Worm (Caenorhabditis elegans) whole organism, early embryonic: ENCODE measurements around the gene math-1.

Source experiments
- B0310.2 ChIP-seq: sonication (generic microtip); optimal IDR thresholded peaks from 2 replicates; lab custom pipeline; 2016; ENCODE audit warnings: mild to moderate bottlenecking, missing genetic modification characterization, missing compliant biosample characterization
- hmbx-1 ChIP-seq: sonication (generic microtip); optimal IDR thresholded peaks from 2 replicates; lab custom pipeline; 2016; ENCODE audit warnings: mild to moderate bottlenecking, missing genetic modification characterization, missing compliant biosample characterization

DNA sequence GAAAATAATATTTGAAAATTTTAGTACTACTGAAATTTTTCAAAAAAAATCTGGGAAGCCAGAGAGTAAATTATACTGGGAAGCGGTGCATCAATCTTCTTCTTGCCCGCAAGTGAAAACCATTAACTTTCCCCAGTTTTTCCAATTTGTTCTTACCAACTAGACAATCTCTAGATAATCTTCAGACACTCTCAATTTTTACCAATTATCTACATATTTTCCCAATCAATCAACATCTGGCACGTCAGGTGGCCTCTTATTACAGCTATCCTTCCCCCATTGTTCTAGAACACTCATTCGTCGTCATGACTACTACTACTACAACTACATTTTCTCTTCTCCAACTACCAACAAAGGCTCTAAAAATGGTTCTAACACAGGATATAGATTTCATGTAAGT, 18.0 kb upstream of the math-1 start, which contains the start of gene fbxb-6:
- TF ChIP-seq B0310.2 (tag; lab: Kevin White, UChicago): no peak
- TF ChIP-seq hmbx-1 (tag; lab: Kevin White, UChicago): no peak
